Worm (Caenorhabditis elegans): ENCODE measurements around the gene best-4.

best-4 gene

DNA sequence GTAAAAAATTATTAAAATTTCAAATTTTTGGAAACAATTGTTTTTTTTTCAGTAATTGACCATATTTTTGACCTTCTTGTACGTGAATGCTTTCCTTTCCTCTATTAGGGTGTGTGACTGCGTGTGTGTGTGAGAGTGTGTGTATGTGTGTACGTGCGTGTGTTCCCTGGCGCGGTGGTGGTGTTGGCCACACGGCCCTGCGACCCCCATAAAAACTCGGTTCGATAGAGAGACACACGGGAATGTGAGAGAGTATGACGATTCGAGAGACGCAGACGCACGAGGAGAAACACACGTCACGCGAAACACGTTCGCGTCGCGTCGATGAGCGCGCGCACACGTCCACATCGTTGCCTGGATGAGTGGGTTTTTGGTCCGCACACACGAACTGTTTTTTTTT, 7.1 kb upstream of the best-4 start:
- TF ChIP-seq xbp-1 (tag; optimal IDR thresholded peaks at IDR 0.05) (peak; percentile 77), tlp-1 (tag; optimal IDR thresholded peaks at IDR 0.05) (no peak), nhr-12 (tag; optimal IDR thresholded peaks at IDR 0.05) (no peak), ceh-82 (tag; optimal IDR thresholded peaks at IDR 0.05) (peak in 2 of 3 experiments; percentile 52 to 65), efl-1 (optimal IDR thresholded peaks at IDR 0.05) (peak; percentile 65 to 68), efl-1 (GFP tag; optimal IDR thresholded peaks at IDR 0.05 in 1 of 2) (peak; percentile 56 to 92), unc-86 (tag; optimal IDR thresholded peaks at IDR 0.05) (peak; percentile 59), fos-1 (tag; optimal IDR thresholded peaks at IDR 0.05) (peak; percentile 17), jun-1 (tag; optimal IDR thresholded peaks at IDR 0.05) (peak; percentile 61), sox-4 (tag; optimal IDR thresholded peaks at IDR 0.05) (no peak), pqm-1 (tag; optimal IDR thresholded peaks at IDR 0.05) (no peak), dpl-1 (GFP tag; optimal IDR thresholded peaks at IDR 0.05) (peak; percentile 48 to 63 (median 53)), fkh-4 (tag; optimal IDR thresholded peaks at IDR 0.05; ENCODE audit: borderline replicate concordance) (no peak), nhr-11 (tag; optimal IDR thresholded peaks at IDR 0.05) (no peak), F16B12.6 (tag; optimal IDR thresholded peaks at IDR 0.05) (peak; percentile 44), elt-2 (tag; optimal IDR thresholded peaks at IDR 0.05) (no peak), ztf-4 (tag; optimal IDR thresholded peaks at IDR 0.05) (no peak), zag-1 (tag; optimal IDR thresholded peaks at IDR 0.05) (no peak), lin-35 (GFP tag; optimal IDR thresholded peaks at IDR 0.05) (peak; percentile 77 to 80), nhr-47 (tag; optimal IDR thresholded peaks at IDR 0.05) (peak; percentile 75), rnt-1 (tag; optimal IDR thresholded peaks at IDR 0.05) (peak; percentile 64), unc-30 (tag; optimal IDR thresholded peaks at IDR 0.05) (no peak), lin-14 (GFP tag; optimal IDR thresholded peaks at IDR 0.05) (peak; percentile 98), lin-15B (tag; optimal IDR thresholded peaks at IDR 0.05) (peak; percentile 5), grh-1 (GFP tag; IDR thresholded peaks at IDR 0.05) (peak; percentile 60; the same call in 1 of the 2 replicates), nhr-85 (tag) (peak; percentile 78), aha-1 (tag; optimal IDR thresholded peaks at IDR 0.05) (no peak), hlh-17 (GFP tag; optimal IDR thresholded peaks at IDR 0.05; ENCODE audit: borderline replicate concordance) (no peak), blmp-1 (tag; optimal IDR thresholded peaks at IDR 0.05) (peak; percentile 56), tbx-2 (tag; optimal IDR thresholded peaks at IDR 0.05) (peak; percentile 68), nhr-19 (GFP tag; conservative IDR thresholded peaks at IDR 0.05) (peak; percentile 33; the same call in 1 of the 2 replicates), snu-23 (GFP tag; optimal IDR thresholded peaks at IDR 0.05) (peak; percentile 83), lsy-2 (tag; optimal IDR thresholded peaks at IDR 0.05) (peak; percentile 51 to 64), ceh-90 (tag; optimal IDR thresholded peaks at IDR 0.05) (no peak), vab-15 (tag; optimal IDR thresholded peaks at IDR 0.05) (peak; percentile 30), C16A3.4 (tag; optimal IDR thresholded peaks at IDR 0.05) (peak; percentile 52), nhr-84 (tag; optimal IDR thresholded peaks at IDR 0.05) (no peak), nhr-71 (tag; optimal IDR thresholded peaks at IDR 0.05) (peak; percentile 81), elt-3 (tag; optimal IDR thresholded peaks at IDR 0.05) (peak in 2 of 6 experiments; percentile 43 to 45), efl-3 (GFP tag; optimal IDR thresholded peaks at IDR 0.05) (no peak), aly-2 (tag; optimal IDR thresholded peaks at IDR 0.05) (no peak), unc-130 (tag; optimal IDR thresholded peaks at IDR 0.05) (no peak), fkh-10 (GFP tag; optimal IDR thresholded peaks at IDR 0.05) (peak; percentile 23), ceh-8 (GFP tag; optimal IDR thresholded peaks at IDR 0.05) (peak; percentile 26), sup-37 (GFP tag; optimal IDR thresholded peaks at IDR 0.05) (no peak), unc-62 (GFP tag; optimal IDR thresholded peaks at IDR 0.05) (no peak), skn-1 (tag; optimal IDR thresholded peaks at IDR 0.05) (peak; percentile 59), ces-1 (GFP tag; optimal IDR thresholded peaks at IDR 0.05) (no peak), snpc-4 (tag; optimal IDR thresholded peaks at IDR 0.05) (peak; percentile 30), lin-13 (GFP tag; optimal IDR thresholded peaks at IDR 0.05) (peak; percentile 32), isw-1 (GFP tag; IDR thresholded peaks at IDR 0.05) (peak; percentile 51), nhr-76 (tag; optimal IDR thresholded peaks at IDR 0.05) (no peak), sptf-1 (tag; optimal IDR thresholded peaks at IDR 0.05) (no peak), mab-9 (GFP tag; IDR thresholded peaks at IDR 0.05) (no peak), nhr-77 (tag; optimal IDR thresholded peaks at IDR 0.05) (peak; percentile 22)
